Worm (Caenorhabditis elegans) whole organism, L4 larva: Measurements from ENCODE around the gene K11H12.4.

ENCODE experiments used
- F37D6.2 ChIP-seq: sonication (generic microtip); optimal IDR thresholded peaks from 2 replicates; lab custom pipeline; 2016; ENCODE audit warnings: mild to moderate bottlenecking, missing genetic modification characterization, missing compliant biosample characterization
- R02D3.7 ChIP-seq: fragments of 150-350 bp; sonication (generic microtip); optimal IDR thresholded peaks from 3 replicates; lab custom pipeline; 2014; ENCODE audit warnings: missing biosample characterization, missing genetic modification characterization
- ZK337.2 ChIP-seq: fragments of 200-800 bp; sonication (Bioruptor generic); IDR thresholded peaks from 2 replicates; pipeline ENCODE4 v1.3.6; 2022; ENCODE audit warnings: missing genetic modification reagents, missing genetic modification characterization, missing compliant biosample characterization
- fkh-10 ChIP-seq: fragments of 150-350 bp; optimal IDR thresholded peaks from 2 replicates; lab custom pipeline; 2014; ENCODE audit warnings: missing biosample characterization, missing genetic modification reagents, missing genetic modification characterization
- hlh-30 ChIP-seq: sonication (generic microtip); optimal IDR thresholded peaks from 2 replicates; lab custom pipeline; 2017; ENCODE audit warnings: antibody characterized with exemption, mild to moderate bottlenecking, missing genetic modification characterization, missing compliant biosample characterization; ENCODE audit not compliant: insufficient read depth
- lsy-2 ChIP-seq, 2 experiments: fragments of 150-350 bp in 1 of 2; sonication (generic microtip) in 1 of 2; optimal IDR thresholded peaks; 2 replicates each; lab custom pipeline; 2014 to 2017; ENCODE audit warnings: missing biosample characterization in 2 of 2, missing genetic modification characterization in 2 of 2
- mes-2 ChIP-seq: sonication (generic microtip); optimal IDR thresholded peaks from 2 replicates; lab custom pipeline; 2016; ENCODE audit warnings: missing genotype, mild to moderate bottlenecking, missing genetic modification characterization, missing compliant biosample characterization; ENCODE audit not compliant: poor library complexity, severe bottlenecking
- nhr-11 ChIP-seq: fragments of 150-350 bp; optimal IDR thresholded peaks from 2 replicates; lab custom pipeline; 2014; ENCODE audit warnings: missing biosample characterization, missing genetic modification characterization
- unc-130 ChIP-seq: sonication (generic microtip); optimal IDR thresholded peaks from 2 replicates; lab custom pipeline; 2016; ENCODE audit warnings: missing genetic modification reagents, missing genetic modification characterization, missing compliant biosample characterization
- unc-39 ChIP-seq: sonication (generic microtip); optimal IDR thresholded peaks from 2 replicates; lab custom pipeline; 2017; ENCODE audit warnings: missing biosample characterization, missing genetic modification characterization

ce11 chrIV:684197-684596 lies 8.5 kb upstream of the K11H12.4 start, which contains the start of gene cutl-28:
- no peak for TF ChIP-seq unc-39 (tag; lab: Kevin White, UChicago)
- TF ChIP-seq lsy-2 (tag; optimal IDR thresholded peaks at IDR 0.05; lab: Kevin White, UChicago) = no peak
- TF ChIP-seq F37D6.2 = no peak
- TF ChIP-seq ZK337.2 (GFP tag; lab: Robert Waterston, UW) = no peak
- no peak for TF ChIP-seq R02D3.7 (tag; lab: Kevin White, UChicago)
- TF ChIP-seq mes-2 (tag; lab: Kevin White, UChicago) = no peak
- TF ChIP-seq hlh-30 (tag; lab: Kevin White, UChicago) = no peak
- no peak for TF ChIP-seq fkh-10 (GFP tag; lab: Kevin White, UChicago)
- no peak for TF ChIP-seq nhr-11
- no peak for TF ChIP-seq unc-130
